Worm (Caenorhabditis elegans) whole organism, L3 larva: ENCODE results near the gene srz-20.

ENCODE experiments used
- ZK546.5 ChIP-seq: sonication (generic microtip); optimal IDR thresholded peaks from 2 replicates; lab custom pipeline; 2017; ENCODE audit warnings: missing biosample characterization, missing genetic modification characterization
- ama-1 ChIP-seq: fragments of 150-350 bp; optimal IDR thresholded peaks from 2 replicates; lab custom pipeline; 2018
- egl-27 ChIP-seq: sonication (generic microtip); optimal IDR thresholded peaks from 4 replicates; lab custom pipeline; 2017; ENCODE audit warnings: missing biosample characterization, missing genetic modification reagents, missing genetic modification characterization
- fos-1 ChIP-seq: fragments of 150-350 bp; optimal IDR thresholded peaks from 2 replicates; lab custom pipeline; 2014; ENCODE audit warnings: missing biosample characterization, missing genetic modification characterization
- hmg-11 ChIP-seq: sonication (generic microtip); optimal IDR thresholded peaks from 2 replicates; lab custom pipeline; 2016; ENCODE audit warnings: missing genetic modification characterization, missing compliant biosample characterization
- lin-39 ChIP-seq: fragments of 150-350 bp; optimal IDR thresholded peaks from 2 replicates; lab custom pipeline; 2018; ENCODE audit warnings: missing biosample characterization, missing genetic modification reagents, missing genetic modification characterization
- pha-4 ChIP-seq: fragments of 150-350 bp; optimal IDR thresholded peaks from 2 replicates; lab custom pipeline; 2014; ENCODE audit warnings: missing biosample characterization, missing genetic modification reagents, missing genetic modification characterization
- pqm-1 ChIP-seq: fragments of 150-350 bp; optimal IDR thresholded peaks from 2 replicates; lab custom pipeline; 2017; ENCODE audit warnings: missing biosample characterization, missing genetic modification characterization, inconsistent platforms
- snpc-4 ChIP-seq: fragments of 150-350 bp; optimal IDR thresholded peaks from 2 replicates; lab custom pipeline; 2014; ENCODE audit warnings: missing biosample characterization, missing genetic modification characterization
- unc-62 ChIP-seq: fragments of 150-350 bp; sonication (generic microtip); optimal IDR thresholded peaks from 4 replicates; lab custom pipeline; 2014; ENCODE audit warnings: missing biosample characterization, missing genetic modification reagents, missing genetic modification characterization
- ztf-4 ChIP-seq: fragments of 150-350 bp; optimal IDR thresholded peaks from 2 replicates; lab custom pipeline; 2014; ENCODE audit warnings: missing biosample characterization, missing genetic modification characterization

DNA sequence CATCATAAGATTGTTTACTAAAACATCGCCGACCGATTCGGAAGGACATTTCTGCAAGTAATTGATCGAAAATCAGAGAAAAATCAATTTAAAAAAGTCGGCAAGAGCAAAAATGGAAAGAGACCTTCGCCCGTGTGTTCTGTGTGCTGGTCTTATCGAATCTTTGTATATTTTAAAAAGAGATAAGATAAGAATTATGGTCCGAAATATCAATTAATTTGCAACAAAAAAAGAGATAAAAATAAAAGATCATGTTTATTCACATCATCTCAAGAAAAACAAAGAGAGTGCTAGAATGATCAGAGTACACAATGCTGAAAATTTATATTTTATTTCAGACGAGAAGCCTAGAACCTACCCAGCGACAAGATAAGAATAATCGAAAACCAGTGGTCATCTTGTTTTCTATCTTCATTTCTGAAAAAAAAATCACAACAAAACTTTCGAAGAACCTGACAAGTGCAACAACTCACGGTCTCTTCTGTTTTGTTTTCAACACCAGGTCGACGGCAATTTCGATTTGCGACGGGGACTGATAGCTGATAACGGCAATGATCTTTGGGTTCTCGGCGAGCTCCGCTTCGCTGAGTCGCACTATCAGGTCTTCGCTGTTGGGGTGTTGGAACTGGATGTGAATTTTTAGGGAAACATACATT lies 37.0 kb upstream of the srz-20 start, which contains the start of gene F37C4.6:
- no peak for TF ChIP-seq fos-1 (tag; lab: Kevin White, UChicago)
- TF ChIP-seq pqm-1 (tag; lab: Kevin White, UChicago) = peak; percentile 8
- TF ChIP-seq snpc-4 (tag; lab: Kevin White, UChicago) = no peak
- TF ChIP-seq pha-4 = no peak
- TF ChIP-seq ama-1 (lab: Kevin White, UChicago) = no peak
- no peak for TF ChIP-seq ztf-4
- no peak for TF ChIP-seq lin-39 (tag; lab: Kevin White, UChicago)
- no peak for TF ChIP-seq unc-62 (GFP tag; lab: Kevin White, UChicago)
- no peak for TF ChIP-seq hmg-11
- TF ChIP-seq ZK546.5 (tag; lab: Kevin White, UChicago) = no peak
- TF ChIP-seq egl-27 = no peak
